Fruit fly (Drosophila melanogaster) whole organism, adult: ENCODE measurements around the gene cpx.

Source experiments
- CG11617 ChIP-seq: fragments of 200-800 bp; sonication (Bioruptor generic); optimal IDR thresholded peaks from 2 replicates; lab custom pipeline; 2017; ENCODE audit warnings: mild to moderate bottlenecking, missing biosample characterization, missing genetic modification reagents, missing genetic modification characterization
- CG12768 ChIP-seq: fragments of 200-800 bp; sonication (Bioruptor generic); optimal IDR thresholded peaks from 2 replicates; lab custom pipeline; 2017; ENCODE audit warnings: missing biosample characterization, missing genetic modification characterization, mild to moderate bottlenecking, moderate library complexity, missing genetic modification reagents
- CG1620 ChIP-seq: fragments of 200-800 bp; sonication (Bioruptor generic); optimal IDR thresholded peaks from 2 replicates; lab custom pipeline; 2016; ENCODE audit warnings: missing biosample characterization, missing genetic modification characterization
- CG33017 ChIP-seq: fragments of 200-800 bp; sonication (Bioruptor generic); optimal IDR thresholded peaks from 2 replicates; lab custom pipeline; 2018; ENCODE audit warnings: missing biosample characterization, mild to moderate bottlenecking, missing genetic modification characterization, moderate library complexity
- CG7045 ChIP-seq: fragments of 200-800 bp; sonication (Bioruptor generic); optimal IDR thresholded peaks from 2 replicates; lab custom pipeline; 2017; ENCODE audit warnings: missing biosample characterization, mild to moderate bottlenecking, missing genetic modification characterization
- CG7101 ChIP-seq: fragments of 200-800 bp; sonication (Bioruptor generic); optimal IDR thresholded peaks from 2 replicates; lab custom pipeline; 2018; ENCODE audit warnings: missing biosample characterization, mild to moderate bottlenecking, missing genetic modification characterization, moderate library complexity
- Crg-1 ChIP-seq: fragments of 200-800 bp; sonication (Bioruptor generic); optimal IDR thresholded peaks from 2 replicates; lab custom pipeline; 2016; ENCODE audit warnings: missing biosample characterization, missing genetic modification characterization
- Hr96 ChIP-seq: fragments of 200-800 bp; sonication (Bioruptor generic); optimal IDR thresholded peaks from 2 replicates; lab custom pipeline; 2016; ENCODE audit warnings: missing biosample characterization, missing genetic modification characterization
- cnc ChIP-seq, 2 experiments: fragments of >200 bp; optimal IDR thresholded peaks; 2 replicates each; lab custom pipeline; 2017
- kay ChIP-seq: fragments of 200-800 bp; sonication (Bioruptor generic); peaks from one replicate; lab custom pipeline; 2016; ENCODE audit warnings: missing biosample characterization, missing genetic modification characterization, borderline replicate concordance
- ovo ChIP-seq: fragments of 200-800 bp; sonication (Bioruptor generic); optimal IDR thresholded peaks from 2 replicates; lab custom pipeline; 2016; ENCODE audit warnings: missing biosample characterization, missing genetic modification characterization
- tj ChIP-seq: fragments of 200-800 bp; sonication (Bioruptor generic); optimal IDR thresholded peaks from 3 replicates; lab custom pipeline; 2017; ENCODE audit warnings: missing biosample characterization, mild to moderate bottlenecking, missing genetic modification characterization, moderate library complexity
- toe ChIP-seq: fragments of 200-800 bp; sonication (Bioruptor generic); optimal IDR thresholded peaks from 2 replicates; lab custom pipeline; 2016; ENCODE audit warnings: missing biosample characterization, missing genetic modification characterization

DNA sequence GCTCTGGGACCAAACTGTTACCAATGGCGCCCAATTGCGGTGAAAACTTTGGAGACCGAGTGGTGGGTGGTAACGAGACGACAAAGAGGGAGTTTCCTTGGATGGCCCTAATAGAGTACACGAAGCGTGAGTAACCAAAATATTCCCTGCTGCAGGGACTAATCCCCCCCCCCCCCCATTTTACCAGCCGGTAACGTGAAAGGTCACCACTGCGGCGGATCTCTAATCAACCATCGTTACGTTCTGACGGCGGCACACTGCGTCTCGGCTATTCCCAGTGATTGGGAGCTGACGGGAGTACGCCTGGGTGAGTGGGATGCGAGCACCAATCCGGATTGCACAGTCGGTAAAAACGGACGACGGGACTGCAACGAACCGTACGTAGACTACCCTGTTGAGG lies 28.7 kb downstream of the cpx start:
- TF ChIP-seq CG7101 (tag; lab: Kevin White, UChicago) (no peak), CG33017 (no peak), Crg-1 (GFP tag; lab: Kevin White, UChicago) (no peak), CG7045 (no peak), ovo (GFP tag; lab: Kevin White, UChicago) (no peak), Hr96 (GFP tag; lab: Kevin White, UChicago) (no peak), kay (GFP tag; lab: Kevin White, UChicago) (no peak), cnc (optimal IDR thresholded peaks at IDR 0.05; lab: Kevin White, UChicago) (no peak), CG12768 (GFP tag; lab: Kevin White, UChicago) (no peak), tj (GFP tag; lab: Kevin White, UChicago) (no peak), CG1620 (no peak), toe (GFP tag; lab: Kevin White, UChicago) (no peak), CG11617 (GFP tag; lab: Kevin White, UChicago) (no peak)
